Fruit fly (Drosophila melanogaster): Measurements from ENCODE around the gene Vps52.

The Vps52 gene

DNA sequence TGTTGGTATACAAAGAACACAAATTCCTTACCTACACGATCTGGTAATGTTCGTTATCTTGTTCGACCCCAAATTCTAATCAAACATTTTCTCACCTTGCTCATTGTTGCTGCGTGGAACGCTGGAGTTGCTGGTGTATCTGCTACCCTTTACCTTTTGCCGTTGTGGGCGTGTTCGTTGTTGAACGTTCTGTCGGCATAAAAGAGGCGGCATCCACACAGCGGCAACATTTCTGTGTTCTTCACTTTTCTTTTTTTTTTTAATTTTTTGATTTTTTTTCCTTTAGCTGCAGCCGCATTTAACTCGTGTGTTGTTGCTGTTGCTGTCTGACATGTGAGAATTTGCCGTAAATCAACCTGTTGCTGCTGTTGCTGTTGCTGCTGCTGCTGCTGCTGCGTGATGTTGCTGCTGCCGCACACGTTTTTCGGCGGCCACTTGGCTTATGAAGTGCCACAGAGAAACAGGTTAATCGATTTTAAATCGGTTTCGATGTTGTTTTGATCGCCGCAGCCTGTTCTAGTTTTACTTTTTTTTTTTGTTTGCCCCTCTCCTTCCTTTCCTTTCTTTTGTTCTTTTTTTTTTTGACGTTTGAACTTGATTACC lies 33.8 kb downstream of the Vps52 start:
- no peak for TF ChIP-seq psq (optimal IDR thresholded peaks at IDR 0.05)

DNA sequence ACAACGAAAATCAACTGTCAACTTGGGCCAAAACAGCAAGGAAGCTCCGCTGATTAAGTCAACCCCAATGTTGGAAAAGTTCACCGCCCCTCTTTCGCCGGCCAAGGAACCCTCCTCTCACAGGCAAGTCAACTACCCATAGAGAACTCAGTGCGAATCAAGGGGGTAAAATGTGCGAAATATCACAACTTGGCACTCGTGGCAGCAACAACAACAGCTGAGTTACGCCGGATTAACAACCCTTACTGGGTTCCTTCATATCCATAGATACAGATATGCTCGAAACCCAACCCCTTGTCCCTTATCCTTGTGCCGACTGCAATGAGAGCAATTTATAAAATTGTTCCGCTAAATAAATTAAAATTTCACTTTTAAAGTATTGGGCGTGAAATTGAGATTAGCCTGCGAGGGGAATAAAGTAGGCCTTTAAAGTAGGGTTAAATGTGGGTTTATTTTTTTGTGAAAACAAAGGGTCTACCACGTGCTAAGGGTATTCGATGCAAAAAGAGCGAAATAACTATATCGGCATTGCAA lies 34.5 kb downstream of the Vps52 start:
- TF ChIP-seq insv (optimal IDR thresholded peaks at IDR 0.05) (no peak), h (optimal IDR thresholded peaks at IDR 0.05) (no peak), psq (optimal IDR thresholded peaks at IDR 0.05) (no peak), Sin3A (optimal IDR thresholded peaks at IDR 0.05) (no peak), Myc (optimal IDR thresholded peaks at IDR 0.05) (no peak), ttk (optimal IDR thresholded peaks at IDR 0.05) (no peak)

DNA sequence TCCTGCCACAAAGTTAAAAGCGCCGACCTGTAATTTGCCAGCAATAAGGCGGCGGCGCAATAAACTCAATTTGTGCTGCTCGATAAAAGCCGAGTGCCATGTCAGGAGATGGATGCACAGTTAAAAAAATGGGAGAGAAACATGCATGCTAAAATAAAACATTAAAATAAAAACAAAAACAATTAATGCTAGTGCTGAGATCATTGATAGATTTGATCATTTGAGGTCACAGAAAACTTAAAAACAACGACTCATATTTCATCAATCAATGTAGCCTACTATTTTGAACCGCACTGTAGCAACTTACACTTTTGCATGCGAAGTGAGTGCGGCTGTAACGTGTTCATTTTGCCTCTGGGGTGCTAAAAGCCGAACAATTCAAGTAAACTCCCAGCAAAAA lies 40.6 kb downstream of the Vps52 start:
- no peak for TF ChIP-seq Myc (optimal IDR thresholded peaks at IDR 0.05)
- no peak for TF ChIP-seq h (optimal IDR thresholded peaks at IDR 0.05)
- no peak for TF ChIP-seq insv (optimal IDR thresholded peaks at IDR 0.05)

DNA sequence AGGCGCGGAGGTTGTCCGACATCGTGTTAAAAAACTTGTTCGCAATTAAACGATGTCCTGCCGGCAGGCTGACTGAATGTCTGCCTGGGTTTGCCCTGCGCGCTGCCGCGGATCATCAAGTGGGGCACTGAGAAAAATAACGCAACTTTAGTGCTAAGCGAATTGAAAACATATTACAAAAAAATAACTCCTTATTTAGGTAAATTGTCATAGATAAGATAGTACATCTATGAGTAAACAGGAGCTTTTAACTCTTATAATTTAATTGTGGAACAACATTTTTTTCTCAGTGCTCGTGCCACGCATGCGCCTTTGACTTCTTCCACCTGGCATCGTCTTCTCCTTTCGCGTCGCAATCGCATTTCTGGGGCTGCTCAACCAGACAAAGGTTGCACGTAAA lies 43.7 kb downstream of the Vps52 start:
- TF ChIP-seq ttk (optimal IDR thresholded peaks at IDR 0.05) (no peak), h (optimal IDR thresholded peaks at IDR 0.05) (no peak), Myc (optimal IDR thresholded peaks at IDR 0.05) (no peak), Sin3A (optimal IDR thresholded peaks at IDR 0.05) (no peak), insv (optimal IDR thresholded peaks at IDR 0.05) (no peak), psq (optimal IDR thresholded peaks at IDR 0.05) (no peak)

DNA sequence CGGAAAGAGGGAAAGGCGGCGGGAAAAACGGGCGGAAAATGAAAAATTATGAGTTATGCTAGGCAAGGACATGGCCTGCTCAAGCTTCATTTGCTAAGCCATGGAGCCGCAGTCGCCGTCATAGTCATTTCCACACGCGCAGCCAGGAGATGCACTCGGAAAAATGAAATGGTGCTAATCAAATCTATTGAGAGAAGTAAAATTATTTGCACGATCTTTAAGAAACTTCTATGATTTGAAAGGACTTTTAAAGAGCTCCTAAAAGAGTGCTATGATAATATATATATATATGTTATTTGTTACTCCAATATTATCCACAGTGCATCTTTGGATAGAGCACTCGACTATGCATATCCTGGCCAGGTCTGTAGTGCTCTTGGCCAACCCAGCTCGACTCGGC lies 44.6 kb downstream of the Vps52 start:
- TF ChIP-seq Sin3A (optimal IDR thresholded peaks at IDR 0.05): no peak
- no peak for TF ChIP-seq insv (optimal IDR thresholded peaks at IDR 0.05)
- TF ChIP-seq ttk (optimal IDR thresholded peaks at IDR 0.05): no peak
- TF ChIP-seq Myc (optimal IDR thresholded peaks at IDR 0.05): no peak
- no peak for TF ChIP-seq psq (optimal IDR thresholded peaks at IDR 0.05)
- no peak for TF ChIP-seq h (optimal IDR thresholded peaks at IDR 0.05)

DNA sequence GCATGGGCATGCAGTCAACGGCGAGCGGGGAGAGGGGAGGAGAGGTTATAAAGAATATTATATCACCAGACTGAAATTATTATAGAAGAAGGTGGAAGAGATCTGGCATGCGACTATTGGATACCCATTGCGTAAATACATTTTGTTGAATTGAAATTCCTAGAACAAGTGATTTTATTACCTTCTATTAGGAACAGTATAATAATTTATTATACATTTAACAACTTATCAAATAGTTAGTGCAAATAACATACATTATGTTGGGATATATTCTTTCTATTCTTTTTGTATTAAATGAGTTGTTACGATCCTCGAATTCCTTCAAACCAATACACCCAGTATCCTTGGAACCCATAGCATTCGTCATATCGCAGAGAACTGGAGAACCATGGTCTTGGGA lies 45.4 kb downstream of the Vps52 start:
- TF ChIP-seq psq (optimal IDR thresholded peaks at IDR 0.05): no peak
- no peak for TF ChIP-seq insv (optimal IDR thresholded peaks at IDR 0.05)
- no peak for TF ChIP-seq Sin3A (optimal IDR thresholded peaks at IDR 0.05)
- TF ChIP-seq Myc (optimal IDR thresholded peaks at IDR 0.05): no peak
- no peak for TF ChIP-seq ttk (optimal IDR thresholded peaks at IDR 0.05)
- no peak for TF ChIP-seq h (optimal IDR thresholded peaks at IDR 0.05)

DNA sequence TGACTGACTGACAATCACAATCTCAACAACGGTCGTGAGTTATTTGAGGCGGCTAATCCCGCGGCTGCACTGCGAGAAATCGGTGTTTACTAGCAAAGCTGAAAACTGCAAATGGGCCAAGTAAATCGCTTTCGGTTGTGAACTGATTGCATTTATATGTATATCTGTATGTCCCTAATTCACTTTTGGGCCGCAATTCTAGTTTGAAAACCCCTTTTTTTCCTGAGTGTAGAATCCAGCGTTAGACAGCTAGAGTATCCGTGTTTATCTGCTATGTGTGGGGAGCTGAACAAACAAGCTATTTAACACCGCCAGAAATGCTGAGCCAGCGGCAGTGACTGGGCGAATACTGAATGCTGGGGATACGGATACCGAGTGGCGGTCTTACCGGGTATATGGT lies 47.0 kb downstream of the Vps52 start:
- TF ChIP-seq ttk (optimal IDR thresholded peaks at IDR 0.05) (no peak), insv (optimal IDR thresholded peaks at IDR 0.05) (no peak), psq (optimal IDR thresholded peaks at IDR 0.05) (no peak), Sin3A (optimal IDR thresholded peaks at IDR 0.05) (no peak), Myc (optimal IDR thresholded peaks at IDR 0.05) (no peak), h (optimal IDR thresholded peaks at IDR 0.05) (no peak)

DNA sequence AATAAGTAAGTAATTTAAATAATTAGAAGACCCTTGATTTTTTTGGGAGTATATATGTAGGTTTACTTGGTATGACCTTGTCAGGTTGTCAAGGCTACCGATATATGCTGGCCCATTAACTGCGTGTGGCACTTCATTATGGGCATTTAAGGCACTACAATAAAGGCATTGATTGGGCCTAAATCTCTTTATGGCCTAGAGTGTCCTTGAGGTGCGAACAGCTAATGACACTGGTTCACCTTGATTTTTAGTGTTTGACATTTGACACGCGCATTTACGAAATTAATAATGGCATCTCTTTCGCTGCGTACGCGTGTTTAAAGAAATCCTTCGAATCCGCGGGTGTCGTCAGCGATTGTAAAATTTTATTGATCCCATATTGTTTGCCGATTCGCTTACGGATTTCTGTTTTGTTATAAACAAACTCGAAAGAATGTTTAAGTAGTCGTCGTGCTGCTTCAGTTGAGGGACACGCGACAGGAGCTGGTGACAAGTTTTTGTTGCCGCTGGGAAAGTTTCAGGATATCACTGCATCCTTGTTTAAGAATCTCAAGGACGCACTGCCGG lies 49.7 kb downstream of the Vps52 start:
- TF ChIP-seq ttk (optimal IDR thresholded peaks at IDR 0.05) (no peak), h (optimal IDR thresholded peaks at IDR 0.05) (no peak), Myc (optimal IDR thresholded peaks at IDR 0.05) (no peak), Sin3A (optimal IDR thresholded peaks at IDR 0.05) (no peak), psq (optimal IDR thresholded peaks at IDR 0.05) (no peak), insv (optimal IDR thresholded peaks at IDR 0.05) (no peak)

All from Kc167 (cell line).